Worm (Caenorhabditis elegans) whole organism, L2 larva: ENCODE results near the gene R07E4.3.

Experiments
- C34F6.9 ChIP-seq: fragments of 150-350 bp; optimal IDR thresholded peaks from 2 replicates; lab custom pipeline; 2014; ENCODE audit warnings: missing biosample characterization, missing genetic modification characterization
- F13H6.1 ChIP-seq: sonication (generic microtip); optimal IDR thresholded peaks from 2 replicates; lab custom pipeline; 2016; ENCODE audit warnings: missing genetic modification characterization, missing compliant biosample characterization
- Y55F3AM.14 ChIP-seq: fragments of 200-800 bp; sonication (Bioruptor generic); optimal IDR thresholded peaks from 2 replicates; lab custom pipeline; 2018; ENCODE audit warnings: mild to moderate bottlenecking, missing genetic modification characterization, missing compliant biosample characterization
- ZK546.5 ChIP-seq: sonication (generic microtip); optimal IDR thresholded peaks from 2 replicates; lab custom pipeline; 2017; ENCODE audit warnings: missing biosample characterization, missing genetic modification characterization
- alr-1 ChIP-seq: fragments of 150-350 bp; optimal IDR thresholded peaks from 2 replicates; lab custom pipeline; 2014; ENCODE audit warnings: missing biosample characterization, missing genetic modification characterization
- aly-2 ChIP-seq: fragments of 150-350 bp; optimal IDR thresholded peaks from 2 replicates; lab custom pipeline; 2014; ENCODE audit warnings: missing biosample characterization, missing genetic modification characterization
- blmp-1 ChIP-seq: sonication (generic microtip); optimal IDR thresholded peaks from 2 replicates; lab custom pipeline; 2017; ENCODE audit warnings: missing genetic modification characterization, mild to moderate bottlenecking, missing compliant biosample characterization, antibody characterized with exemption, moderate library complexity; ENCODE audit not compliant: insufficient read depth
- ceh-16 ChIP-seq: fragments of 150-350 bp; optimal IDR thresholded peaks from 2 replicates; lab custom pipeline; 2014; ENCODE audit warnings: missing biosample characterization, missing genetic modification characterization
- ceh-82 ChIP-seq: fragments of 150-350 bp; optimal IDR thresholded peaks from 2 replicates; lab custom pipeline; 2014; ENCODE audit warnings: missing biosample characterization, missing genetic modification characterization
- crh-2 ChIP-seq: sonication (generic microtip); optimal IDR thresholded peaks from 2 replicates; lab custom pipeline; 2017; ENCODE audit warnings: missing biosample characterization, missing genetic modification characterization
- egl-27 ChIP-seq: sonication (generic microtip); optimal IDR thresholded peaks from 3 replicates; lab custom pipeline; 2017; ENCODE audit warnings: missing biosample characterization, missing genetic modification reagents, missing genetic modification characterization
- elt-1 ChIP-seq: fragments of 150-350 bp; optimal IDR thresholded peaks from 2 replicates; lab custom pipeline; 2014; ENCODE audit warnings: missing biosample characterization, missing genetic modification characterization
- elt-3 ChIP-seq: sonication (generic microtip); optimal IDR thresholded peaks from 2 replicates; lab custom pipeline; 2017; ENCODE audit warnings: missing biosample characterization, missing genetic modification characterization
- fos-1 ChIP-seq: fragments of 150-350 bp; optimal IDR thresholded peaks from 2 replicates; lab custom pipeline; 2014; ENCODE audit warnings: missing biosample characterization, missing genetic modification characterization
- lin-13 ChIP-seq: fragments of 150-350 bp; optimal IDR thresholded peaks from 2 replicates; lab custom pipeline; 2014; ENCODE audit warnings: missing biosample characterization, missing genetic modification reagents, missing genetic modification characterization
- lin-39 ChIP-seq: fragments of 150-350 bp; optimal IDR thresholded peaks from 2 replicates; lab custom pipeline; 2014; ENCODE audit warnings: missing biosample characterization, missing genetic modification reagents, missing genetic modification characterization
- mab-5 ChIP-seq: fragments of 150-350 bp; optimal IDR thresholded peaks from 2 replicates; lab custom pipeline; 2014; ENCODE audit warnings: missing biosample characterization, missing genetic modification characterization
- mbf-1 ChIP-seq: sonication (generic microtip); optimal IDR thresholded peaks from 2 replicates; lab custom pipeline; 2017; ENCODE audit warnings: missing biosample characterization, missing genetic modification characterization
- mdl-1 ChIP-seq, 2 experiments: fragments of 150-350 bp in 1 of 2; sonication (generic microtip) in 1 of 2; optimal IDR thresholded peaks; 2 replicates each; lab custom pipeline; 2017; ENCODE audit warnings: missing biosample characterization in 2 of 2, missing genetic modification characterization in 2 of 2
- nhr-11 ChIP-seq: fragments of 150-350 bp; optimal IDR thresholded peaks from 2 replicates; lab custom pipeline; 2014; ENCODE audit warnings: missing biosample characterization, missing genetic modification characterization
- nhr-129 ChIP-seq: fragments of 150-350 bp; optimal IDR thresholded peaks from 2 replicates; lab custom pipeline; 2014; ENCODE audit warnings: missing biosample characterization, missing genetic modification characterization
- nhr-21 ChIP-seq: fragments of 150-350 bp; optimal IDR thresholded peaks from 2 replicates; lab custom pipeline; 2014; ENCODE audit warnings: missing biosample characterization, missing genetic modification characterization
- nhr-23 ChIP-seq: fragments of 150-350 bp; optimal IDR thresholded peaks from 2 replicates; lab custom pipeline; 2014; ENCODE audit warnings: missing biosample characterization, missing genetic modification reagents, missing genetic modification characterization
- nhr-237 ChIP-seq: fragments of 150-350 bp; optimal IDR thresholded peaks from 2 replicates; lab custom pipeline; 2014; ENCODE audit warnings: missing biosample characterization, missing genetic modification characterization
- nhr-25 ChIP-seq: fragments of 150-350 bp; sonication (generic microtip); optimal IDR thresholded peaks from 3 replicates; lab custom pipeline; 2014; ENCODE audit warnings: missing biosample characterization, missing genetic modification characterization
- peb-1 ChIP-seq: fragments of 150-350 bp; optimal IDR thresholded peaks from 2 replicates; lab custom pipeline; 2014; ENCODE audit warnings: missing biosample characterization, missing genetic modification characterization
- skn-1 ChIP-seq: sonication (generic microtip); optimal IDR thresholded peaks from 2 replicates; lab custom pipeline; 2017; ENCODE audit warnings: missing biosample characterization, missing genetic modification characterization
- sma-9 ChIP-seq, 2 experiments: fragments of 150-350 bp in 1 of 2; sonication (generic microtip) in 1 of 2; optimal IDR thresholded peaks; 2 replicates each; lab custom pipeline; 2014 to 2016; ENCODE audit warnings: missing genetic modification characterization in 2 of 2, mild to moderate bottlenecking in 1 of 2, missing biosample characterization in 1 of 2, missing compliant biosample characterization in 1 of 2, missing genetic modification reagents in 1 of 2, moderate library complexity in 1 of 2
- snpc-4 ChIP-seq: fragments of 150-350 bp; optimal IDR thresholded peaks from 2 replicates; lab custom pipeline; 2014; ENCODE audit warnings: missing biosample characterization, missing genetic modification characterization
- unc-62 ChIP-seq: fragments of 150-350 bp; optimal IDR thresholded peaks from 2 replicates; lab custom pipeline; 2014; ENCODE audit warnings: missing biosample characterization, missing genetic modification reagents, missing genetic modification characterization
- zag-1 ChIP-seq: fragments of 150-350 bp; optimal IDR thresholded peaks from 2 replicates; lab custom pipeline; 2014; ENCODE audit warnings: missing biosample characterization, missing genetic modification characterization
- ztf-4 ChIP-seq: fragments of 150-350 bp; optimal IDR thresholded peaks from 2 replicates; lab custom pipeline; 2014; ENCODE audit warnings: missing biosample characterization, missing genetic modification characterization

Gene R07E4.3

DNA sequence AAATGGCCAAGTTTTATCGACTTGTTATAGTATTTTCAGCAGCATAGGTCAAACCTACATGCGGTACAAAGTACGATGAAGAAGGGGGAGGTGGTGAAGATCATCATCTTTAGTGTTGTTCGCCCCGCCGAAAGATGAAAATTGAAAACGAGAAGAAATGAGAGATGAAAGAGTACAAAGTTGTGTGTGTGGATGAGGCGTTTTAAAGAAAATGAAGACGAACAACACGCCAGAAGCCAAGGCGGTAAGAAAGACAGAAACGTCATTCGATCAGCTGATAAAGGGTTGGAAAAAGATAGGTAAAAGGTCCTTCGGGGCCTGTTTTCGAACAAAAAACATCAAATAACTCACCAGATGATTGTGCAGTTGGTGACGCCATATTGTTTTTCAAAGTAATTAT, 9.3 kb upstream of the R07E4.3 start (continued):
- no peak for TF ChIP-seq elt-3

DNA sequence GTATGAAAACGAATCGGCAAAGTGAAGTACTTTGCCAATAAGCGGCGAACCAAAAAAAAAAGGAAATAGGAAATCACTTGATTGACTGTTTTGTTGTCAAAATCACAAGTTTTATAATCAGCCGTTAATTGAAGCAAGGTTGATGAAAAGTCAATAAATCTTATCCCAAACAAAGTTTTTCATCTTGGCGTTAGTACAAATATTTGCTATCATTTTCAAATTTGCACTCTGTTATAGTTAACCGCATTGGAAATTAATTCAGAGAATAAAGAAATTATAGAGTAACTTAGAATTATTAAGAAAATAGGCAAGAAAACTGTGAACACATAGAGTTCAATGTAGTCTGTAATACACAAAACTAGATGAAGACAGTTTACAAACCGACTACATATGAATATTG, 8.8 kb upstream of the R07E4.3 start, which contains the start of gene acs-17:
Gene acs-17, minus strand, starts transcription at position 23 of the 400 bp plus-strand sequence.
- TF ChIP-seq nhr-129 = no peak
- TF ChIP-seq unc-62 = no peak
- peak; percentile 20 for TF ChIP-seq nhr-25 (tag; lab: Kevin White, UChicago)
- peak; percentile 27 for TF ChIP-seq sma-9 (GFP tag; optimal IDR thresholded peaks at IDR 0.05; lab: Kevin White, UChicago)
- TF ChIP-seq sma-9 (tag; optimal IDR thresholded peaks at IDR 0.05; lab: Kevin White, UChicago) = no peak

DNA sequence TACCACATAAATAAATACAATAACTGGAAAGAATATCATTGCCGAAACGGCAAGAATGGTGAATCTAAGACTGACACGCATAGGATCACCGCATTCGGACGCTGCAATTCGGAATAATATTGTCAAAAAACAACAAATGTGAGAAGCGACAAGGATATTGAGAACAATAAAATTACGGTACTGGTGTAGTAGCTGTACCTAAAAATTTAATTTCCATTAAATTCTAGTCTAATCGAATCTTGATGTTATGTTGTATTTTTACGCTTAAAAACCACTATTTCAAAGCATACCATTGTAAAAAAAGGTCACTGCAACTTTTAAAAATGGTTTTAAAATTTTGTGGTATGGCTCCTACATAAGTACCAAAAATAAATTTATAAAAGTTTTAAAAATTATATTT, 4.5 kb upstream of the R07E4.3 start, which contains the start of gene mig-23:
Gene mig-23, minus strand, starts transcription at position 101 of the 400 bp plus-strand sequence.
- TF ChIP-seq mbf-1 (tag; lab: Kevin White, UChicago) = no peak

DNA sequence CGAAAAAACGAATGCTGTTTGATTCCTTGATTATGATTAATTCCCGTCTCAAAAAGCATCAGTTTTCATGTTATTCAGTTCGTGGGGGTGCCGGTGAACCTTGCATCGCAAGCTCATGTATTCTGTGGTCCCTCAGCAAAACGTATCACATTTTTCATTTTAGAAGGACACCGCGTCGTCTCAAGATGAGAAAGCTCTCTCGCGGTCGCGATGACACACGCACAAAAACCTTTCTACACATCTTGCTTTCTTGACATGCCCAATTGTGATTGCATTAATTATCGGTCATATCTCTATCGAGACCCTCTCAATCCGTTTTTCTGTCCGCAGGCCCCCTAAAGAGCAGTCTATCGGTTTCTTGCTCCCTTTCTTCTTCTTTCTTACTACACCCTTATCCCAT, 2.9 kb downstream of the R07E4.3 start:
- no peak for TF ChIP-seq Y55F3AM.14 (GFP tag; lab: Kevin White, UChicago)
- TF ChIP-seq blmp-1 (tag; lab: Kevin White, UChicago) = no peak
- no peak for TF ChIP-seq nhr-11
- no peak for TF ChIP-seq ZK546.5 (tag; lab: Kevin White, UChicago)
- no peak for TF ChIP-seq mbf-1 (tag; lab: Kevin White, UChicago)
- TF ChIP-seq elt-1 (tag; lab: Kevin White, UChicago) = no peak
- TF ChIP-seq nhr-21 (tag; lab: Kevin White, UChicago) = no peak
- no peak for TF ChIP-seq ceh-82 (tag; lab: Kevin White, UChicago)
- no peak for TF ChIP-seq skn-1 (tag; lab: Kevin White, UChicago)
- no peak for TF ChIP-seq egl-27 (tag; lab: Kevin White, UChicago)
- no peak for TF ChIP-seq snpc-4 (tag; lab: Kevin White, UChicago)
- TF ChIP-seq ceh-16 (tag; lab: Kevin White, UChicago) = no peak
- no peak for TF ChIP-seq lin-39 (tag; lab: Kevin White, UChicago)
- TF ChIP-seq fos-1 (tag; lab: Kevin White, UChicago) = no peak
- TF ChIP-seq crh-2 (tag; lab: Kevin White, UChicago) = no peak
- no peak for TF ChIP-seq peb-1
- TF ChIP-seq lin-13 (GFP tag; lab: Kevin White, UChicago) = no peak
- TF ChIP-seq nhr-237 (tag; lab: Kevin White, UChicago) = no peak
- TF ChIP-seq elt-3 = no peak
- TF ChIP-seq, all 48 proteins: peak for 0

DNA sequence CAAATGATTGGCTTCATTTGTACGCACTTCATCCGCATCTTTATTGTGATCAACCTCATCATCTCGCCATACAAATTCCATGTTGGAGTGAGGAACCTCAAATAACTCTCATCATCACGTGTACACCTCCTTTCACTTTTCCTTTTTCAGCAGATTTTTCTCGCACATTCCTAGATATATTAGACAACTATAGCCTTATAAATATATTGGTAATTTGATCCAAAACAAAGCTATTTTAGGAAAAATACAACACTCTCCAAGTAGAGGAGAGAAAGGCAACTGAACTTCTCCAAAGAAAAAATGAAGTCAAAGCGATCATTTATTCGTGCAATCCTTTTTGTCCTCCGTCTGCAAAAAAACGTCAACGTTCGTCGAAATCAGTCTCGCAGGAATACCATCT, 5.6 kb downstream of the R07E4.3 start, which contains the start of gene R07E4.1:
Gene R07E4.1, plus strand, starts transcription at position 301 of the 400 bp plus-strand sequence.
- TF ChIP-seq ztf-4 (no peak), ZK546.5 (tag; lab: Kevin White, UChicago) (no peak), unc-62 (no peak), ceh-16 (tag; lab: Kevin White, UChicago) (no peak), crh-2 (tag; lab: Kevin White, UChicago) (no peak), zag-1 (tag; lab: Kevin White, UChicago) (no peak), nhr-25 (tag; lab: Kevin White, UChicago) (no peak), Y55F3AM.14 (GFP tag; lab: Kevin White, UChicago) (no peak), ceh-82 (tag; lab: Kevin White, UChicago) (no peak), F13H6.1 (tag; lab: Kevin White, UChicago) (no peak), C34F6.9 (tag; lab: Kevin White, UChicago) (no peak), nhr-23 (tag; lab: Kevin White, UChicago) (no peak), mdl-1 (tag; optimal IDR thresholded peaks at IDR 0.05; lab: Kevin White, UChicago) (no peak), skn-1 (tag; lab: Kevin White, UChicago) (no peak), elt-1 (tag; lab: Kevin White, UChicago) (no peak), nhr-21 (tag; lab: Kevin White, UChicago) (no peak), aly-2 (tag; lab: Kevin White, UChicago) (no peak)

DNA sequence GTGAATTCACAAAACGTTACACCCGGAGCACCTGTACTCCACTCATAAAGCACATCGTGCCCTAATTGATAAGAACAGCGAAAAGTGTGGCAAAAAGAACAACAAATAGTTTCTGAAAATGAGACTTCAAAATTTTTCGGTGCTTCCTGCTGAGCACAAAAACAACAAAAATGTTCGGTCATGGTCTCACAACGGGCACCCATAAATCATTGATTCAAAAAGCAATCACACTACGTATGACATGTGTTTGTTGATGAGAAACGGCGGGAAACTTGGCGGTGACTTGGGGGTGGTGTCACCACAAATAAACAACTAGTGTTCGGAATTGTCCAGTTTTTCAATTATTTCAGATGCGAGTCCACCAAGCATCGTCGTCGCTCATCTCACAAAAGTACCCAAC, 7.6 kb downstream of the R07E4.3 start:
- TF ChIP-seq lin-39 (tag; lab: Kevin White, UChicago) (no peak), alr-1 (tag; lab: Kevin White, UChicago) (no peak), mab-5 (no peak)
